Worm (Caenorhabditis elegans) whole organism, L4/young adult: ENCODE results near the gene gon-14.

Source experiments
- W03F9.2 ChIP-seq: fragments of 150-350 bp; optimal IDR thresholded peaks from 2 replicates; lab custom pipeline; 2014; ENCODE audit warnings: missing biosample characterization, missing genetic modification characterization
- dao-5 ChIP-seq: sonication (generic microtip); optimal IDR thresholded peaks from 2 replicates; lab custom pipeline; 2016; ENCODE audit warnings: missing genotype, missing genetic modification characterization, moderate library complexity, missing compliant biosample characterization
- him-1 ChIP-seq: sonication (generic microtip); optimal IDR thresholded peaks from 2 replicates; lab custom pipeline; 2016; ENCODE audit warnings: missing genotype, missing genetic modification reagents, missing genetic modification characterization, missing compliant biosample characterization

- TF ChIP-seq him-1 (tag; lab: Kevin White, UChicago) (no peak), dao-5 (no peak), W03F9.2 (peak; percentile 40)
Observed at ce11 chrV:6606197-6606596, 4.8 kb downstream of the gon-14 start.
